Fruit fly (Drosophila melanogaster) whole organism, wandering third instar larva: ENCODE data around the gene dmrt11E.

Source experiments
- Abd-B ChIP-seq: fragments of >200 bp; optimal IDR thresholded peaks from 2 replicates; lab custom pipeline; 2017; ENCODE audit warnings: missing biosample characterization, missing genetic modification characterization
- CG32264 ChIP-seq: fragments of 200-800 bp; sonication (Bioruptor generic); optimal IDR thresholded peaks from 2 replicates; lab custom pipeline; 2016; ENCODE audit warnings: missing biosample characterization, missing genetic modification characterization
- CG9705 ChIP-seq: fragments of 200-800 bp; sonication (Bioruptor generic); optimal IDR thresholded peaks from 2 replicates; lab custom pipeline; 2018; ENCODE audit warnings: missing biosample characterization, mild to moderate bottlenecking, missing genetic modification characterization
- CrebA ChIP-seq: fragments of 200-800 bp; sonication (Bioruptor generic); optimal IDR thresholded peaks from 2 replicates; lab custom pipeline; 2016; ENCODE audit warnings: missing biosample characterization, mild to moderate bottlenecking, missing genetic modification characterization, borderline replicate concordance
- Dfd ChIP-seq: fragments of >200 bp; optimal IDR thresholded peaks from 2 replicates; lab custom pipeline; 2017; ENCODE audit warnings: missing biosample characterization, missing genetic modification characterization
- Dif ChIP-seq: fragments of 200-275, 200-300 bp; sonication (Bioruptor generic); optimal IDR thresholded peaks from 2 replicates; lab custom pipeline; 2018; ENCODE audit warnings: missing biosample characterization, missing genetic modification characterization; ENCODE audit not compliant: partially characterized antibody
- GATAd ChIP-seq: sonication (Bioruptor generic); optimal IDR thresholded peaks from 2 replicates; lab custom pipeline; 2016; ENCODE audit warnings: missing biosample characterization, missing genetic modification characterization
- HLH106 ChIP-seq: fragments of 200-800 bp; optimal IDR thresholded peaks from 3 replicates; lab custom pipeline; 2019; ENCODE audit warnings: missing biosample characterization, mild to moderate bottlenecking, missing genetic modification characterization, moderate library complexity
- Hnf4 ChIP-seq: fragments of 200-800 bp; sonication (Bioruptor generic); optimal IDR thresholded peaks from 2 replicates; lab custom pipeline; 2016; ENCODE audit warnings: missing biosample characterization, mild to moderate bottlenecking, missing genetic modification characterization
- Hr78 ChIP-seq: fragments of >200 bp; optimal IDR thresholded peaks from 2 replicates; lab custom pipeline; 2017; ENCODE audit warnings: missing biosample characterization, missing genetic modification characterization
- Hr83 ChIP-seq: fragments of 200-300 bp; sonication (Bioruptor generic); optimal IDR thresholded peaks from 2 replicates; lab custom pipeline; 2016; ENCODE audit warnings: missing biosample characterization, mild to moderate bottlenecking, missing genetic modification characterization, moderate library complexity; ENCODE audit not compliant: poor library complexity, severe bottlenecking
- Jra ChIP-seq: sonication (Bioruptor generic); optimal IDR thresholded peaks from 2 replicates; lab custom pipeline; 2016; ENCODE audit warnings: missing biosample characterization, missing genetic modification characterization
- Mio ChIP-seq: sonication (Bioruptor generic); optimal IDR thresholded peaks from 2 replicates; lab custom pipeline; 2016; ENCODE audit warnings: missing biosample characterization, missing genetic modification characterization
- Myc ChIP-seq: fragments of >200 bp; optimal IDR thresholded peaks from 2 replicates; lab custom pipeline; 2017
- N ChIP-seq: fragments of >200 bp; optimal IDR thresholded peaks from 2 replicates; lab custom pipeline; 2018; ENCODE audit warnings: missing biosample characterization, missing external identifiers, missing genetic modification characterization
- OdsH ChIP-seq: fragments of 200-800 bp; sonication (Bioruptor generic); optimal IDR thresholded peaks from 2 replicates; lab custom pipeline; 2016; ENCODE audit warnings: missing biosample characterization, mild to moderate bottlenecking, missing genetic modification characterization
- Rel ChIP-seq, 2 experiments: fragments of 200-800 bp; sonication (Bioruptor generic) in 1 of 2; optimal IDR thresholded peaks; 2 replicates in 1 of 2; 3 replicates in 1 of 2; lab custom pipeline; 2016 to 2019; ENCODE audit warnings: mild to moderate bottlenecking in 2 of 2, missing biosample characterization in 2 of 2, missing genetic modification characterization in 2 of 2, moderate library complexity in 1 of 2
- Sp1 ChIP-seq: fragments of 200-800 bp; sonication (Bioruptor generic); optimal IDR thresholded peaks from 3 replicates; lab custom pipeline; 2019; ENCODE audit warnings: missing biosample characterization, mild to moderate bottlenecking, missing genetic modification characterization, moderate library complexity
- Vsx2 ChIP-seq: fragments of 200-300, 225-300 bp; sonication (Bioruptor generic); optimal IDR thresholded peaks from 2 replicates; lab custom pipeline; 2018; ENCODE audit warnings: missing biosample characterization, missing genetic modification characterization; ENCODE audit not compliant: partially characterized antibody
- br ChIP-seq: fragments of 200-800 bp; sonication (Bioruptor generic); optimal IDR thresholded peaks from 2 replicates; lab custom pipeline; 2016; ENCODE audit warnings: missing biosample characterization, missing genetic modification characterization
- brk ChIP-seq: fragments of 200-800 bp; sonication (Bioruptor generic); optimal IDR thresholded peaks from 2 replicates; lab custom pipeline; 2016; ENCODE audit warnings: missing biosample characterization, mild to moderate bottlenecking, missing genetic modification characterization
- dl ChIP-seq, 2 experiments: fragments of 175-275, 200-275 bp in 1 of 2; fragments of 200-275 bp in 1 of 2; sonication (Bioruptor generic); optimal IDR thresholded peaks; lab custom pipeline; 2018; ENCODE audit warnings: mild to moderate bottlenecking in 2 of 2, missing biosample characterization in 2 of 2, missing genetic modification characterization in 2 of 2, moderate library complexity in 2 of 2; ENCODE audit not compliant: partially characterized antibody in 2 of 2, insufficient read depth in 1 of 2
- dmrt93B ChIP-seq: fragments of 200-800 bp; sonication (Bioruptor generic); optimal IDR thresholded peaks from 2 replicates; lab custom pipeline; 2018; ENCODE audit warnings: missing biosample characterization, mild to moderate bottlenecking, missing genetic modification characterization
- dsf ChIP-seq: sonication (Bioruptor generic); optimal IDR thresholded peaks from 2 replicates; lab custom pipeline; 2016; ENCODE audit warnings: missing biosample characterization, missing genetic modification characterization, borderline replicate concordance
- ey ChIP-seq: fragments of 200-800 bp; sonication (Bioruptor generic); optimal IDR thresholded peaks from 2 replicates; lab custom pipeline; 2016; ENCODE audit warnings: missing biosample characterization, missing genetic modification characterization
- foxo ChIP-seq, 2 experiments: fragments of 200-800 bp; sonication (Bioruptor generic); optimal IDR thresholded peaks; 2 replicates in 1 of 2; 3 replicates in 1 of 2; lab custom pipeline; 2016 to 2017; ENCODE audit warnings: missing biosample characterization in 2 of 2, missing genetic modification characterization in 2 of 2
- fru ChIP-seq: fragments of 200-800 bp; sonication (Bioruptor generic); optimal IDR thresholded peaks from 3 replicates; lab custom pipeline; 2016; ENCODE audit warnings: missing biosample characterization, mild to moderate bottlenecking, missing genetic modification characterization
- h ChIP-seq: fragments of 200-800 bp; sonication (Bioruptor generic); optimal IDR thresholded peaks from 3 replicates; lab custom pipeline; 2016; ENCODE audit warnings: missing biosample characterization, mild to moderate bottlenecking, missing genetic modification characterization
- jim ChIP-seq: fragments of 175-275, 200-325 bp; sonication (Bioruptor generic); optimal IDR thresholded peaks from 2 replicates; lab custom pipeline; 2016; ENCODE audit warnings: missing biosample characterization, mild to moderate bottlenecking, missing genetic modification characterization
- lola ChIP-seq: fragments of >200 bp; optimal IDR thresholded peaks from 2 replicates; lab custom pipeline; 2017; ENCODE audit warnings: missing biosample characterization, missing genetic modification characterization
- pan ChIP-seq: fragments of >200 bp; optimal IDR thresholded peaks from 2 replicates; lab custom pipeline; 2017
- psq ChIP-seq: fragments of 200-800 bp; sonication (Bioruptor generic); optimal IDR thresholded peaks from 3 replicates; lab custom pipeline; 2017; ENCODE audit warnings: missing biosample characterization, mild to moderate bottlenecking, missing genetic modification characterization, moderate library complexity
- rgr ChIP-seq: fragments of 200-800 bp; sonication (Bioruptor generic); optimal IDR thresholded peaks from 3 replicates; lab custom pipeline; 2016; ENCODE audit warnings: missing biosample characterization, mild to moderate bottlenecking, missing genetic modification characterization
- sage ChIP-seq: fragments of 200-800 bp; sonication (Bioruptor generic); optimal IDR thresholded peaks from 2 replicates; lab custom pipeline; 2016; ENCODE audit warnings: missing biosample characterization, mild to moderate bottlenecking, missing genetic modification characterization
- sv ChIP-seq: fragments of 200-800 bp; sonication (Bioruptor generic); optimal IDR thresholded peaks from 3 replicates; lab custom pipeline; 2016; ENCODE audit warnings: missing biosample characterization, missing genetic modification characterization
- tai ChIP-seq: sonication (Bioruptor generic); optimal IDR thresholded peaks from 2 replicates; lab custom pipeline; 2016; ENCODE audit warnings: missing biosample characterization, missing genetic modification characterization
- usp ChIP-seq: fragments of >200 bp; optimal IDR thresholded peaks from 2 replicates; lab custom pipeline; 2017; ENCODE audit warnings: missing biosample characterization, missing genetic modification characterization
- woc ChIP-seq: sonication (Bioruptor generic); optimal IDR thresholded peaks from 2 replicates; lab custom pipeline; 2016; ENCODE audit warnings: missing biosample characterization, mild to moderate bottlenecking, missing genetic modification characterization

dmrt11E gene

dm6 chrX:13375489-13375997, 7.6 kb downstream of the dmrt11E start:
- TF ChIP-seq Hr78 (no peak), Sp1 (GFP tag; lab: Kevin White, UChicago) (no peak), Hnf4 (no peak), Vsx2 (GFP tag; lab: Kevin White, UChicago) (no peak), sv (no peak), HLH106 (tag; lab: Kevin White, UChicago) (no peak), CrebA (GFP tag; lab: Kevin White, UChicago) (no peak), lola (no peak), Jra (GFP tag; lab: Kevin White, UChicago) (no peak), ey (GFP tag; lab: Kevin White, UChicago) (no peak), CG32264 (no peak), Abd-B (GFP tag; lab: Kevin White, UChicago) (no peak), Dif (GFP tag; lab: Kevin White, UChicago) (no peak), rgr (GFP tag; lab: Kevin White, UChicago) (no peak), N (GFP tag; lab: Kevin White, UChicago) (no peak), woc (GFP tag; lab: Kevin White, UChicago) (no peak), br (no peak), dmrt93B (GFP tag; lab: Kevin White, UChicago) (no peak), dl (GFP tag; optimal IDR thresholded peaks at IDR 0.05; lab: Kevin White, UChicago; ENCODE audit: insufficient read depth in 1 of 2, partially characterized antibody in 2 of 2) (no peak)
- TF ChIP-seq, all 38 proteins: peak for 0

- peak; percentile 51 for TF ChIP-seq rgr (GFP tag; lab: Kevin White, UChicago)
- peak; percentile 55 for TF ChIP-seq fru
- peak; percentile 0 for TF ChIP-seq sv
- peak; percentile 50 for TF ChIP-seq h (GFP tag; lab: Kevin White, UChicago)
- TF ChIP-seq tai (GFP tag; lab: Kevin White, UChicago) = peak; percentile 1
- TF ChIP-seq GATAd (GFP tag; lab: Kevin White, UChicago) = no peak
- TF ChIP-seq Mio (GFP tag; lab: Kevin White, UChicago) = no peak
- TF ChIP-seq psq (GFP tag; lab: Kevin White, UChicago) = peak; percentile 22
- TF ChIP-seq ey (GFP tag; lab: Kevin White, UChicago) = peak; percentile 34
- TF ChIP-seq foxo (GFP tag; optimal IDR thresholded peaks at IDR 0.05; lab: Kevin White, UChicago) = peak in 1 of 2 experiments; percentile 57
Observed at dm6 chrX:13376520-13376919, 8.5 kb downstream of the dmrt11E start.

- peak in 1 of 2 experiments; percentile 75 for TF ChIP-seq foxo (GFP tag; optimal IDR thresholded peaks at IDR 0.05; lab: Kevin White, UChicago)
- peak; percentile 28 for TF ChIP-seq Jra (GFP tag; lab: Kevin White, UChicago)
- no peak for TF ChIP-seq CG9705 (GFP tag; lab: Kevin White, UChicago)
- TF ChIP-seq br = peak; percentile 53
- peak; percentile 87 for TF ChIP-seq Hnf4
- TF ChIP-seq CrebA (GFP tag; lab: Kevin White, UChicago) = no peak
- TF ChIP-seq Dfd = no peak
- peak; percentile 52 for TF ChIP-seq fru
- no peak for TF ChIP-seq Hr78
- TF ChIP-seq Hr83 (GFP tag; lab: Kevin White, UChicago) = peak; percentile 86
- no peak for TF ChIP-seq Mio (GFP tag; lab: Kevin White, UChicago)
- TF ChIP-seq psq (GFP tag; lab: Kevin White, UChicago) = peak; percentile 53
- TF ChIP-seq sv = peak; percentile 63
- no peak for TF ChIP-seq CG32264
- no peak for TF ChIP-seq Abd-B (GFP tag; lab: Kevin White, UChicago)
- no peak for TF ChIP-seq woc (GFP tag; lab: Kevin White, UChicago)
- TF ChIP-seq Dif (GFP tag; lab: Kevin White, UChicago) = no peak
- peak; percentile 23 for TF ChIP-seq OdsH
- TF ChIP-seq sage = peak; percentile 39
- peak; percentile 66 for TF ChIP-seq tai (GFP tag; lab: Kevin White, UChicago)
- TF ChIP-seq dl (GFP tag; optimal IDR thresholded peaks at IDR 0.05; lab: Kevin White, UChicago; ENCODE audit: insufficient read depth in 1 of 2, partially characterized antibody in 2 of 2) = no peak
- peak; percentile 19 for TF ChIP-seq HLH106 (tag; lab: Kevin White, UChicago)
- no peak for TF ChIP-seq pan (lab: Kevin White, UChicago)
- peak; percentile 44 for TF ChIP-seq GATAd (GFP tag; lab: Kevin White, UChicago)
- TF ChIP-seq dsf (GFP tag; lab: Kevin White, UChicago) = no peak
- peak; percentile 32 for TF ChIP-seq jim (GFP tag; lab: Kevin White, UChicago)
- no peak for TF ChIP-seq Myc
- TF ChIP-seq lola = no peak
- TF ChIP-seq rgr (GFP tag; lab: Kevin White, UChicago) = peak; percentile 73
- no peak for TF ChIP-seq dmrt93B (GFP tag; lab: Kevin White, UChicago)
- no peak for TF ChIP-seq usp
- TF ChIP-seq Rel (GFP tag; optimal IDR thresholded peaks at IDR 0.05; lab: Kevin White, UChicago) = no peak
- TF ChIP-seq Rel (tag; optimal IDR thresholded peaks at IDR 0.05; lab: Kevin White, UChicago) = peak; percentile 44
- TF ChIP-seq Vsx2 (GFP tag; lab: Kevin White, UChicago) = no peak
- peak; percentile 63 for TF ChIP-seq h (GFP tag; lab: Kevin White, UChicago)
- TF ChIP-seq brk (GFP tag; lab: Kevin White, UChicago) = no peak
- TF ChIP-seq Sp1 (GFP tag; lab: Kevin White, UChicago) = peak; percentile 5
- TF ChIP-seq N (GFP tag; lab: Kevin White, UChicago) = no peak
- TF ChIP-seq ey (GFP tag; lab: Kevin White, UChicago) = peak; percentile 55
Observed at dm6 chrX:13383770-13384169, 15.8 kb downstream of the dmrt11E start.
